Worm (Caenorhabditis elegans) whole organism, L2 larva: Measurements from ENCODE around the gene ger-1.

ENCODE experiments used
- F13H6.1 ChIP-seq: sonication (generic microtip); optimal IDR thresholded peaks from 2 replicates; lab custom pipeline; 2016; ENCODE audit warnings: missing genetic modification characterization, missing compliant biosample characterization
- Y55F3AM.14 ChIP-seq: fragments of 200-800 bp; sonication (Bioruptor generic); optimal IDR thresholded peaks from 2 replicates; lab custom pipeline; 2018; ENCODE audit warnings: mild to moderate bottlenecking, missing genetic modification characterization, missing compliant biosample characterization
- ZK546.5 ChIP-seq: sonication (generic microtip); optimal IDR thresholded peaks from 2 replicates; lab custom pipeline; 2017; ENCODE audit warnings: missing biosample characterization, missing genetic modification characterization
- alr-1 ChIP-seq: fragments of 150-350 bp; optimal IDR thresholded peaks from 2 replicates; lab custom pipeline; 2014; ENCODE audit warnings: missing biosample characterization, missing genetic modification characterization
- ceh-16 ChIP-seq: fragments of 150-350 bp; optimal IDR thresholded peaks from 2 replicates; lab custom pipeline; 2014; ENCODE audit warnings: missing biosample characterization, missing genetic modification characterization
- ceh-82 ChIP-seq: fragments of 150-350 bp; optimal IDR thresholded peaks from 2 replicates; lab custom pipeline; 2014; ENCODE audit warnings: missing biosample characterization, missing genetic modification characterization
- crh-2 ChIP-seq: sonication (generic microtip); optimal IDR thresholded peaks from 2 replicates; lab custom pipeline; 2017; ENCODE audit warnings: missing biosample characterization, missing genetic modification characterization
- dmd-4 ChIP-seq: sonication (generic microtip); optimal IDR thresholded peaks from 2 replicates; lab custom pipeline; 2017; ENCODE audit warnings: missing biosample characterization, missing genetic modification characterization
- egl-27 ChIP-seq: sonication (generic microtip); optimal IDR thresholded peaks from 3 replicates; lab custom pipeline; 2017; ENCODE audit warnings: missing biosample characterization, missing genetic modification reagents, missing genetic modification characterization
- elt-1 ChIP-seq: fragments of 150-350 bp; optimal IDR thresholded peaks from 2 replicates; lab custom pipeline; 2014; ENCODE audit warnings: missing biosample characterization, missing genetic modification characterization
- elt-3 ChIP-seq: sonication (generic microtip); optimal IDR thresholded peaks from 2 replicates; lab custom pipeline; 2017; ENCODE audit warnings: missing biosample characterization, missing genetic modification characterization
- fos-1 ChIP-seq: fragments of 150-350 bp; optimal IDR thresholded peaks from 2 replicates; lab custom pipeline; 2014; ENCODE audit warnings: missing biosample characterization, missing genetic modification characterization
- lin-11 ChIP-seq: fragments of 150-350 bp; sonication (generic microtip); optimal IDR thresholded peaks from 2 replicates; lab custom pipeline; 2014; ENCODE audit warnings: missing biosample characterization, missing genetic modification characterization, inconsistent platforms, mixed read lengths
- lin-13 ChIP-seq: fragments of 150-350 bp; optimal IDR thresholded peaks from 2 replicates; lab custom pipeline; 2014; ENCODE audit warnings: missing biosample characterization, missing genetic modification reagents, missing genetic modification characterization
- lsy-2 ChIP-seq, 2 experiments: fragments of 150-350 bp in 1 of 2; sonication (generic microtip) in 1 of 2; optimal IDR thresholded peaks; 2 replicates each; lab custom pipeline; 2014 to 2017; ENCODE audit warnings: missing biosample characterization in 2 of 2, missing genetic modification characterization in 2 of 2
- mab-5 ChIP-seq: fragments of 150-350 bp; optimal IDR thresholded peaks from 2 replicates; lab custom pipeline; 2014; ENCODE audit warnings: missing biosample characterization, missing genetic modification characterization
- mbf-1 ChIP-seq: sonication (generic microtip); optimal IDR thresholded peaks from 2 replicates; lab custom pipeline; 2017; ENCODE audit warnings: missing biosample characterization, missing genetic modification characterization
- nhr-10 ChIP-seq: sonication (generic microtip); optimal IDR thresholded peaks from 2 replicates; lab custom pipeline; 2017; ENCODE audit warnings: missing biosample characterization, missing genetic modification characterization
- nhr-11 ChIP-seq: fragments of 150-350 bp; optimal IDR thresholded peaks from 2 replicates; lab custom pipeline; 2014; ENCODE audit warnings: missing biosample characterization, missing genetic modification characterization
- nhr-12 ChIP-seq: fragments of 150-350 bp; optimal IDR thresholded peaks from 2 replicates; lab custom pipeline; 2014; ENCODE audit warnings: missing biosample characterization, missing genetic modification characterization
- nhr-21 ChIP-seq: fragments of 150-350 bp; optimal IDR thresholded peaks from 2 replicates; lab custom pipeline; 2014; ENCODE audit warnings: missing biosample characterization, missing genetic modification characterization
- nhr-23 ChIP-seq: fragments of 150-350 bp; optimal IDR thresholded peaks from 2 replicates; lab custom pipeline; 2014; ENCODE audit warnings: missing biosample characterization, missing genetic modification reagents, missing genetic modification characterization
- nhr-237 ChIP-seq: fragments of 150-350 bp; optimal IDR thresholded peaks from 2 replicates; lab custom pipeline; 2014; ENCODE audit warnings: missing biosample characterization, missing genetic modification characterization
- nhr-25 ChIP-seq: fragments of 150-350 bp; sonication (generic microtip); optimal IDR thresholded peaks from 3 replicates; lab custom pipeline; 2014; ENCODE audit warnings: missing biosample characterization, missing genetic modification characterization
- nhr-77 ChIP-seq: fragments of 150-350 bp; optimal IDR thresholded peaks from 2 replicates; lab custom pipeline; 2014; ENCODE audit warnings: missing biosample characterization, missing genetic modification characterization
- peb-1 ChIP-seq: fragments of 150-350 bp; optimal IDR thresholded peaks from 2 replicates; lab custom pipeline; 2014; ENCODE audit warnings: missing biosample characterization, missing genetic modification characterization
- sma-9 ChIP-seq, 2 experiments: fragments of 150-350 bp in 1 of 2; sonication (generic microtip) in 1 of 2; optimal IDR thresholded peaks; 2 replicates each; lab custom pipeline; 2014 to 2016; ENCODE audit warnings: missing genetic modification characterization in 2 of 2, mild to moderate bottlenecking in 1 of 2, missing biosample characterization in 1 of 2, missing compliant biosample characterization in 1 of 2, missing genetic modification reagents in 1 of 2, moderate library complexity in 1 of 2
- snpc-4 ChIP-seq: fragments of 150-350 bp; optimal IDR thresholded peaks from 2 replicates; lab custom pipeline; 2014; ENCODE audit warnings: missing biosample characterization, missing genetic modification characterization
- unc-39 ChIP-seq: fragments of 150-350 bp; optimal IDR thresholded peaks from 2 replicates; lab custom pipeline; 2014; ENCODE audit warnings: missing biosample characterization, missing genetic modification characterization
- ztf-11 ChIP-seq: sonication (generic microtip); optimal IDR thresholded peaks from 2 replicates; lab custom pipeline; 2017; ENCODE audit warnings: missing biosample characterization, missing genetic modification characterization
- ztf-4 ChIP-seq: fragments of 150-350 bp; optimal IDR thresholded peaks from 2 replicates; lab custom pipeline; 2014; ENCODE audit warnings: missing biosample characterization, missing genetic modification characterization

ger-1 gene

ce11 chrIII:7114952-7115488 is 47.7 kb upstream of the ger-1 start, which contains the start of gene nhr-10:
Gene nhr-10 (minus strand): TSS chrIII:7115438.
- TF ChIP-seq nhr-12 (tag; lab: Kevin White, UChicago) (no peak), alr-1 (tag; lab: Kevin White, UChicago) (no peak), nhr-21 (tag; lab: Kevin White, UChicago) (peak; percentile 81), ZK546.5 (tag; lab: Kevin White, UChicago) (no peak), lsy-2 (tag; optimal IDR thresholded peaks at IDR 0.05; lab: Kevin White, UChicago) (peak in 1 of 2 experiments; percentile 40), ztf-4 (tag; lab: Kevin White, UChicago) (peak; percentile 13), nhr-11 (tag; lab: Kevin White, UChicago) (no peak), unc-39 (tag; lab: Kevin White, UChicago) (no peak), lin-13 (GFP tag; lab: Kevin White, UChicago) (no peak), sma-9 (GFP tag; optimal IDR thresholded peaks at IDR 0.05; lab: Kevin White, UChicago) (peak; percentile 37), sma-9 (tag; optimal IDR thresholded peaks at IDR 0.05; lab: Kevin White, UChicago) (no peak), snpc-4 (no peak), dmd-4 (tag; lab: Kevin White, UChicago) (peak; percentile 61), crh-2 (peak; percentile 11)

ce11 chrIII:7112285-7112684 is 45.0 kb upstream of the ger-1 start:
- TF ChIP-seq snpc-4: no peak
- TF ChIP-seq ceh-16: no peak
- TF ChIP-seq lin-11 (tag; lab: Kevin White, UChicago): no peak

- TF ChIP-seq nhr-25 (tag; lab: Kevin White, UChicago): peak; percentile 9
- TF ChIP-seq Y55F3AM.14 (GFP tag; lab: Kevin White, UChicago): no peak
These were observed 44.5 kb upstream of the ger-1 start, which contains the start of gene B0280.7 for ce11 chrIII:7111793-7112192. Gene B0280.7 (minus strand): TSS chrIII:7111893.

DNA sequence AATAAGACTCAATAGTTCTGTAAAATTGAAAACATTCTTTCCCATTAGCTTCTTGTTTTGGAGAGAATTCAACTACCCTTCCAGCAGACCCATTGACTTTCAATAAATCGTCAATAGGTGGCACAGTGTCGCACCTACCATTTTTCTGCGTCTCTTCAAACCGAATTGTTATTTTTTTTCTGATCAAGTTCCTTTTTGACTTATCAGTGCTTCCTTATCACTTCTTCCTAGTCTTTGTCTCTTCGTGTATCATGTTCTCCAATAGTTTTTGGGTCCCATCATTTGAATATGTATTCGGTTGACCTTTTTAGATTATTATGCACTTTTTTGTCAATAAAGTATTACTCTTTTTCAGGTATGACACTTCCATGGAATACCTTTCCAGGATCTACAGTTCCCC is 40.7 kb upstream of the ger-1 start, which contains the start of gene odd-1:
odd-1 (plus strand) TSS at position 349 of the 400 bp plus-strand sequence.
- TF ChIP-seq ZK546.5 (tag; lab: Kevin White, UChicago): no peak
- peak; percentile 28 for TF ChIP-seq fos-1

DNA sequence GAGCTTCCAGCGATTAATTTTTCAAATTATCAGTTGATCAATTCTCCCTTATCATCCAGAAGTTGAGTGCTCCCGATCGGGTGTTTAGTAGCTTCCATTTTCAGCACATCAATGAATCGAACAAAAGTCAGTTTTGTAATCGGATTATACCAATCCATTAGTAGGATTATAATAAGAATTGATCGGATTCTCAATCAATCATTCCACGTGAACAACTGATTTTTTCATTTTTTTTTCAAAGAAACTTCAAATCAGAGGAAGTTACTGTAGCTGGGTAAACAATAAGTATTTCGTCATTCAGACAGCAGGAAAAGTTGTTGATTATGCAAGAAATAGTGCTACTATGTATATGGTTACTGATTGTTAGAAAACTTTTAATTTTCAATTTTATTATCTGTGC is 39.6 kb upstream of the ger-1 start:
- TF ChIP-seq fos-1 (peak; percentile 43), lin-13 (GFP tag; lab: Kevin White, UChicago) (no peak), crh-2 (no peak)

DNA sequence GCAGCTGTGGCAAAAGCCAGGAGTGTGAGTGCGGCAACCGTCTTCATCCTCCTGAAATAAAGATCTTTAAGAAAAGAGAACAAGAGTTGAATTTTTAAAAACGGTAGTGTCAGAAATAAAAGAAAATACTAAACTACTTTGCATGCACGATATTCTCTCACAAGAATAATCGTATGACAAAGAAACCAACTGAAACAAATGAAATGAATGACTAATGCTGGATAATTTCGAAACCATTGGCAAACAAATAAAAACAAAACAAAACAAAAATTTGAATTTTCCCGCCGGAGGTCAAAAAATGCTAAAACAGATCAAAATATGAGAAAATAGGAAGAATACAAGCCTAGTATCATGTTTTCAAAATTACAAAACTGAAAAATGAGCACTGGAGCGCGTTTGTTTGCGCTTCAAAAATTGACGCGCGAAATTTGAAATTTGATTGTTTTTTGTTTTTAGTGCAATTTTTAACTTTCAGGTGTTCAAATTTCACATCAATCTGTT is 36.7 kb upstream of the ger-1 start, which contains the start of gene cpg-2:
cpg-2 (minus strand) TSS at position 51 of the 501 bp plus-strand sequence.
- TF ChIP-seq lsy-2 (tag; optimal IDR thresholded peaks at IDR 0.05; lab: Kevin White, UChicago) (no peak), unc-39 (tag; lab: Kevin White, UChicago) (no peak), ztf-11 (tag; lab: Kevin White, UChicago) (no peak), F13H6.1 (tag; lab: Kevin White, UChicago) (no peak), nhr-23 (tag; lab: Kevin White, UChicago) (no peak), peb-1 (tag; lab: Kevin White, UChicago) (no peak), nhr-12 (tag; lab: Kevin White, UChicago) (no peak), crh-2 (no peak), elt-3 (tag; lab: Kevin White, UChicago) (no peak), egl-27 (no peak), ZK546.5 (tag; lab: Kevin White, UChicago) (no peak)

DNA sequence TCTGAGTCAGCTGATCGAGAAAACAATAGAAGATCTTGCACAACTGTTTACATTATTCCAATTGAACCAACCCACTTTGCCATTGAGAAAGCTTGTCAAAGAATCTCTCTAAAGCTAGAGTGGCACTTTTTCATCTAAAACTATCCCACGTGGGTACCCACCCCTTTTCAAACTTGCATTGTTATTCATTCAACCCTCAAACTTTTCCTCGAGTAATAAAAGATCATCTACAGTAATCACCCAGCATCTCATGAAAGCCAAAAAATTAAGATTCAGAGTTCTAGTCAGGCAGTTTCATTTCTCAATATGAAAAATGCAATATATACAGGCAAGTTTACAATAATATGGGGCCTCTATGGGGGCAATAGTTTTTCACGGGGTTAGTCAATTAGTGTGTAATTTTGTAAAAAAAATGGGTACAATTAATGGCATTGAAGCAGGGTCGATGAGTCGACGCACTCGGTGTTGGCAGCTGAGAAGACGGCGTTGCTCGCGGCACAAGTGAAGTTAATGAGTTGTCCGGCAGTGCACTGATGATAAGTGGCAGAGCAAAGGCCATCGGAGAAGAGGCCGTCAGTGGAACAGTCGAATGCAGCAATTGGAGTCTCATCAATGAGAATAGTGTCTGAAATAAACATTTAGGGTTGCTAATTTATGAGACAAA is 34.7 kb upstream of the ger-1 start:
- TF ChIP-seq nhr-23 (tag; lab: Kevin White, UChicago): no peak
- TF ChIP-seq nhr-237 (tag; lab: Kevin White, UChicago): no peak
- TF ChIP-seq ceh-82 (tag; lab: Kevin White, UChicago): no peak
- TF ChIP-seq elt-1 (tag; lab: Kevin White, UChicago): no peak
- no peak for TF ChIP-seq fos-1
- TF ChIP-seq mbf-1 (tag; lab: Kevin White, UChicago): no peak
- TF ChIP-seq nhr-10 (tag; lab: Kevin White, UChicago): no peak
- TF ChIP-seq mab-5 (tag; lab: Kevin White, UChicago): no peak
- TF ChIP-seq nhr-77 (tag; lab: Kevin White, UChicago): no peak
